Worm (Caenorhabditis elegans) whole organism, L3 larva: ENCODE measurements around the gene Y102E9.3.

ENCODE experiments used
- aly-2 ChIP-seq: fragments of 150-350 bp; optimal IDR thresholded peaks from 2 replicates; lab custom pipeline; 2014; ENCODE audit warnings: missing biosample characterization, missing genetic modification characterization
- ceh-82 ChIP-seq: fragments of 150-350 bp; optimal IDR thresholded peaks from 2 replicates; lab custom pipeline; 2014; ENCODE audit warnings: missing biosample characterization, missing genetic modification characterization
- nfya-1 ChIP-seq: sonication (generic microtip); optimal IDR thresholded peaks from 2 replicates; lab custom pipeline; 2017; ENCODE audit warnings: missing genetic modification characterization, mild to moderate bottlenecking, missing compliant biosample characterization, antibody characterized with exemption, moderate library complexity; ENCODE audit not compliant: insufficient read depth
- nhr-237 ChIP-seq: fragments of 150-350 bp; optimal IDR thresholded peaks from 2 replicates; lab custom pipeline; 2014; ENCODE audit warnings: missing biosample characterization, missing genetic modification characterization
- nhr-28 ChIP-seq: fragments of 150-350 bp; optimal IDR thresholded peaks from 2 replicates; lab custom pipeline; 2014; ENCODE audit warnings: missing biosample characterization, missing genetic modification characterization
- nhr-76 ChIP-seq: fragments of 150-350 bp; sonication (generic microtip); optimal IDR thresholded peaks from 5 replicates; lab custom pipeline; 2014; ENCODE audit warnings: missing biosample characterization, missing genetic modification characterization
- snpc-4 ChIP-seq: fragments of 150-350 bp; optimal IDR thresholded peaks from 2 replicates; lab custom pipeline; 2014; ENCODE audit warnings: missing biosample characterization, missing genetic modification characterization
- unc-39 ChIP-seq: sonication (generic microtip); optimal IDR thresholded peaks from 4 replicates; lab custom pipeline; 2017; ENCODE audit warnings: missing biosample characterization, missing genetic modification characterization
- unc-62 ChIP-seq: fragments of 150-350 bp; sonication (generic microtip); optimal IDR thresholded peaks from 4 replicates; lab custom pipeline; 2014; ENCODE audit warnings: missing biosample characterization, missing genetic modification reagents, missing genetic modification characterization

DNA sequence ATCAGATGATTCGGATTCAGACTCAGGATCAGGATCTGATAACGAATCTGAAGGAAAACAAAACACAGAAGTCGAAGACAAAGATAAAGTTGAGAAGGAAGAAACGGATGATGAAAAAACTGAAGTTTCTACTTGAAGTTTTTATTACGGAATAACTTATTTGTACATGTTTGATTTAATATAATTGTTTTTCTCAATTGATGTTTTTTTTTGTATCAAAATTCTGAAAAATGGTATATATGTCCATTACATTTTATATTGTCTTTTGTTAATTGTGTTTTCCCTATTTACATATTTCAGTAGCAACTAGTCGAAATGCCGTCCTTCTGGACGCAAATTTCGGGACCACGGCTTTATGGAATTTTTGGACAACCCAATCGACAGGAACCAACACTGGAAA lies 11.2 kb downstream of the Y102E9.3 start, which contains the start of gene F37A4.1:
- TF ChIP-seq snpc-4 (tag; lab: Kevin White, UChicago), result no peak
- TF ChIP-seq aly-2 (tag; lab: Kevin White, UChicago), result no peak
- no peak for TF ChIP-seq ceh-82 (tag; lab: Kevin White, UChicago)
- TF ChIP-seq nfya-1, result no peak
- TF ChIP-seq nhr-28 (tag; lab: Kevin White, UChicago), result no peak
- TF ChIP-seq unc-62 (GFP tag; lab: Kevin White, UChicago), result no peak
- no peak for TF ChIP-seq nhr-76 (tag; lab: Kevin White, UChicago)
- no peak for TF ChIP-seq unc-39
- no peak for TF ChIP-seq nhr-237 (tag; lab: Kevin White, UChicago)
